Worm (Caenorhabditis elegans) whole organism, L1 larva: ENCODE measurements around the gene ekl-5.

Source experiments
- C04F5.9 ChIP-seq: sonication (generic microtip); optimal IDR thresholded peaks from 2 replicates; lab custom pipeline; 2016; ENCODE audit warnings: missing genetic modification characterization, missing compliant biosample characterization
- C16A3.4 ChIP-seq: fragments of 150-350 bp; optimal IDR thresholded peaks from 2 replicates; lab custom pipeline; 2014; ENCODE audit warnings: missing biosample characterization, missing genetic modification characterization
- C34B4.2 ChIP-seq: sonication (generic microtip); optimal IDR thresholded peaks from 2 replicates; lab custom pipeline; 2017; ENCODE audit warnings: mild to moderate bottlenecking, missing genetic modification characterization, missing compliant biosample characterization
- F16B12.6 ChIP-seq: fragments of 150-350 bp; optimal IDR thresholded peaks from 2 replicates; lab custom pipeline; 2014; ENCODE audit warnings: missing biosample characterization, missing genetic modification characterization
- Y116A8C.19 ChIP-seq: sonication (generic microtip); optimal IDR thresholded peaks from 2 replicates; lab custom pipeline; 2016; ENCODE audit warnings: missing compliant biosample characterization, missing genetic modification characterization, borderline replicate concordance
- aha-1 ChIP-seq: fragments of 150-350 bp; optimal IDR thresholded peaks from 2 replicates; lab custom pipeline; 2014; ENCODE audit warnings: missing biosample characterization, missing genetic modification characterization
- alr-1 ChIP-seq: fragments of 200-800 bp; sonication (Bioruptor generic); optimal IDR thresholded peaks from 2 replicates; lab custom pipeline; 2018; ENCODE audit warnings: borderline replicate concordance, mild to moderate bottlenecking, missing genetic modification characterization, missing compliant biosample characterization
- aly-2 ChIP-seq: fragments of 150-350 bp; optimal IDR thresholded peaks from 2 replicates; lab custom pipeline; 2014; ENCODE audit warnings: missing biosample characterization, missing genetic modification characterization
- ama-1 ChIP-seq: fragments of 150-350 bp; optimal IDR thresholded peaks from 2 replicates; lab custom pipeline; 2014
- blmp-1 ChIP-seq: fragments of 150-350 bp; optimal IDR thresholded peaks from 2 replicates; lab custom pipeline; 2014; ENCODE audit warnings: missing biosample characterization, missing genetic modification characterization
- ceh-63 ChIP-seq: fragments of 200-800 bp; sonication (Bioruptor generic); optimal IDR thresholded peaks from 2 replicates; lab custom pipeline; 2018; ENCODE audit warnings: mild to moderate bottlenecking, missing genetic modification characterization, missing compliant biosample characterization
- dsc-1 ChIP-seq: sonication (generic microtip); optimal IDR thresholded peaks from 2 replicates; lab custom pipeline; 2016; ENCODE audit warnings: mild to moderate bottlenecking, missing genetic modification characterization, missing compliant biosample characterization
- efl-3 ChIP-seq: fragments of 200-800 bp; sonication (Bioruptor generic); optimal IDR thresholded peaks from 2 replicates; lab custom pipeline; 2018; ENCODE audit warnings: mild to moderate bottlenecking, missing genetic modification characterization, missing compliant biosample characterization
- egl-13 ChIP-seq: sonication (generic microtip); optimal IDR thresholded peaks from 2 replicates; lab custom pipeline; 2016; ENCODE audit warnings: missing genotype, missing genetic modification reagents, missing genetic modification characterization, missing compliant biosample characterization
- egl-27 ChIP-seq, 2 experiments: fragments of 150-350 bp in 1 of 2; sonication (generic microtip); optimal IDR thresholded peaks; 3 replicates each; lab custom pipeline; 2017 to 2018; ENCODE audit warnings: missing biosample characterization in 2 of 2, missing genetic modification characterization in 2 of 2, missing genetic modification reagents in 2 of 2
- elt-2 ChIP-seq: sonication (generic microtip); optimal IDR thresholded peaks from 2 replicates; lab custom pipeline; 2016; ENCODE audit warnings: missing genetic modification characterization, mild to moderate bottlenecking, inconsistent platforms, missing compliant biosample characterization, missing genetic modification reagents
- fos-1 ChIP-seq: fragments of 150-350 bp; optimal IDR thresholded peaks from 2 replicates; lab custom pipeline; 2014; ENCODE audit warnings: missing biosample characterization, missing genetic modification characterization
- grh-1 ChIP-seq: fragments of 200-800 bp; sonication (Bioruptor generic); IDR thresholded peaks from 2 replicates; pipeline ENCODE4 v1.3.6; 2022; ENCODE audit warnings: missing genetic modification reagents, missing genetic modification characterization, missing compliant biosample characterization
- hlh-17 ChIP-seq: fragments of 200-800 bp; sonication (Bioruptor generic); optimal IDR thresholded peaks from 2 replicates; lab custom pipeline; 2018; ENCODE audit warnings: missing genetic modification characterization, mild to moderate bottlenecking, missing compliant biosample characterization, moderate library complexity, borderline replicate concordance
- irx-1 ChIP-seq: sonication (generic microtip); optimal IDR thresholded peaks from 2 replicates; lab custom pipeline; 2016; ENCODE audit warnings: missing genetic modification characterization, missing compliant biosample characterization
- isw-1 ChIP-seq: fragments of 200-800 bp; sonication (Bioruptor generic); IDR thresholded peaks from 2 replicates; pipeline ENCODE4 v1.3.6; 2022; ENCODE audit warnings: missing genetic modification characterization, missing compliant biosample characterization
- jun-1 ChIP-seq: fragments of 150-350 bp; optimal IDR thresholded peaks from 2 replicates; lab custom pipeline; 2014; ENCODE audit warnings: missing biosample characterization, missing genetic modification reagents, missing genetic modification characterization
- lin-13 ChIP-seq: fragments of 150-350 bp; optimal IDR thresholded peaks from 2 replicates; lab custom pipeline; 2014; ENCODE audit warnings: missing biosample characterization, missing genetic modification reagents, missing genetic modification characterization
- lin-14 ChIP-seq: fragments of 200-800 bp; sonication (Bioruptor generic); optimal IDR thresholded peaks from 2 replicates; lab custom pipeline; 2018; ENCODE audit warnings: mild to moderate bottlenecking, missing genetic modification characterization, moderate library complexity, missing compliant biosample characterization
- lin-35 ChIP-seq, 2 experiments: fragments of 150-350 bp; optimal IDR thresholded peaks; 2 replicates each; lab custom pipeline; 2014; ENCODE audit warnings: missing biosample characterization in 2 of 2, missing genetic modification characterization in 2 of 2, missing genetic modification reagents in 2 of 2
- lin-39 ChIP-seq: fragments of 150-350 bp; optimal IDR thresholded peaks from 2 replicates; lab custom pipeline; 2014; ENCODE audit warnings: missing biosample characterization, missing genetic modification reagents, missing genetic modification characterization
- mep-1 ChIP-seq: fragments of 150-350 bp; optimal IDR thresholded peaks from 2 replicates; lab custom pipeline; 2014; ENCODE audit warnings: missing biosample characterization, missing genetic modification characterization
- nhr-19 ChIP-seq: fragments of 200-800 bp; sonication (Bioruptor generic); conservative IDR thresholded peaks from 2 replicates; pipeline ENCODE4 v1.3.6; 2022; ENCODE audit warnings: missing genetic modification characterization, missing compliant biosample characterization
- nhr-237 ChIP-seq: fragments of 150-350 bp; optimal IDR thresholded peaks from 2 replicates; lab custom pipeline; 2014; ENCODE audit warnings: missing biosample characterization, missing genetic modification characterization
- nhr-47 ChIP-seq: sonication (generic microtip); optimal IDR thresholded peaks from 2 replicates; lab custom pipeline; 2016; ENCODE audit warnings: mild to moderate bottlenecking, missing genetic modification characterization, moderate library complexity, missing compliant biosample characterization
- nhr-77 ChIP-seq: fragments of 150-350 bp; optimal IDR thresholded peaks from 2 replicates; lab custom pipeline; 2014; ENCODE audit warnings: missing biosample characterization, missing genetic modification characterization
- nhr-84 ChIP-seq: sonication (generic microtip); optimal IDR thresholded peaks from 2 replicates; lab custom pipeline; 2017; ENCODE audit warnings: missing biosample characterization, missing genetic modification characterization
- nhr-85 ChIP-seq: sonication (generic microtip); peaks from one replicate; lab custom pipeline; 2016; ENCODE audit warnings: missing genetic modification characterization, inconsistent platforms, missing compliant biosample characterization
- pqm-1 ChIP-seq: sonication (generic microtip); optimal IDR thresholded peaks from 3 replicates; lab custom pipeline; 2017; ENCODE audit warnings: missing biosample characterization, missing genetic modification characterization
- skn-1 ChIP-seq: fragments of 150-350 bp; optimal IDR thresholded peaks from 2 replicates; lab custom pipeline; 2014; ENCODE audit warnings: missing biosample characterization, missing genetic modification characterization
- swsn-7 ChIP-seq: sonication (generic microtip); optimal IDR thresholded peaks from 2 replicates; lab custom pipeline; 2016; ENCODE audit warnings: missing genetic modification characterization, missing compliant biosample characterization
- tbx-2 ChIP-seq: sonication (generic microtip); optimal IDR thresholded peaks from 2 replicates; lab custom pipeline; 2016; ENCODE audit warnings: missing genetic modification characterization, missing compliant biosample characterization
- tlp-1 ChIP-seq: fragments of 150-350 bp; optimal IDR thresholded peaks from 2 replicates; lab custom pipeline; 2014; ENCODE audit warnings: missing biosample characterization, missing genetic modification characterization
- unc-30 ChIP-seq: sonication (generic microtip); optimal IDR thresholded peaks from 2 replicates; lab custom pipeline; 2017; ENCODE audit warnings: missing biosample characterization, missing genetic modification characterization
- zip-4 ChIP-seq: fragments of 200-800 bp; sonication (Bioruptor generic); optimal IDR thresholded peaks from 2 replicates; lab custom pipeline; 2018; ENCODE audit warnings: mild to moderate bottlenecking, missing genetic modification characterization, moderate library complexity, missing compliant biosample characterization

The ekl-5 gene

ce11 chrX:13917121-13917755 is at the start of gene ekl-5 (continued):
- TF ChIP-seq swsn-7 (tag; lab: Kevin White, UChicago) (peak; percentile 47), alr-1 (tag; lab: Kevin White, UChicago) (no peak), Y116A8C.19 (tag; lab: Kevin White, UChicago) (no peak), dsc-1 (peak; percentile 5), nhr-47 (tag; lab: Kevin White, UChicago) (peak; percentile 50), ceh-63 (no peak), egl-13 (tag; lab: Kevin White, UChicago) (no peak), aly-2 (tag; lab: Kevin White, UChicago) (no peak), lin-13 (no peak), tbx-2 (peak; percentile 43), irx-1 (tag; lab: Kevin White, UChicago) (no peak), nhr-77 (tag; lab: Kevin White, UChicago) (no peak), efl-3 (GFP tag; lab: Kevin White, UChicago) (no peak), tlp-1 (no peak)

- TF ChIP-seq nhr-19 (GFP tag; lab: Robert Waterston, UW) (no peak), C34B4.2 (tag; lab: Kevin White, UChicago) (no peak), zip-4 (GFP tag; lab: Kevin White, UChicago) (no peak), C04F5.9 (tag; lab: Kevin White, UChicago) (no peak), fos-1 (tag; lab: Kevin White, UChicago) (no peak), skn-1 (tag; lab: Kevin White, UChicago) (no peak), F16B12.6 (tag; lab: Kevin White, UChicago) (no peak), irx-1 (tag; lab: Kevin White, UChicago) (no peak), unc-30 (tag; lab: Kevin White, UChicago) (no peak), grh-1 (GFP tag; lab: Robert Waterston, UW) (no peak), nhr-237 (tag; lab: Kevin White, UChicago) (no peak), lin-39 (tag; lab: Kevin White, UChicago) (no peak)
These were observed 46.2 kb upstream of the ekl-5 start, which contains the start of gene F48F7.3 for ce11 chrX:13963203-13963602. F48F7.3 (plus strand) TSS chrX:13963503.

ce11 chrX:13959849-13960248 is 42.9 kb upstream of the ekl-5 start, which contains the start of gene syx-2:
syx-2 (plus strand) TSS chrX:13960149.
- peak; percentile 4 for TF ChIP-seq nhr-85 (tag; lab: Kevin White, UChicago)
- no peak for TF ChIP-seq dsc-1
- TF ChIP-seq C16A3.4 = no peak
- TF ChIP-seq blmp-1 (tag; lab: Kevin White, UChicago) = no peak
- no peak for TF ChIP-seq pqm-1 (tag; lab: Kevin White, UChicago)

- TF ChIP-seq lin-35 (GFP tag; optimal IDR thresholded peaks at IDR 0.05; lab: Kevin White, UChicago) (peak in 1 of 2 experiments; percentile 5), elt-2 (tag; lab: Kevin White, UChicago) (peak; percentile 31), ama-1 (lab: Kevin White, UChicago) (no peak)
These were observed 42.4 kb upstream of the ekl-5 start for ce11 chrX:13959383-13959782.

ce11 chrX:13958451-13958850 is 41.5 kb upstream of the ekl-5 start:
- TF ChIP-seq aha-1 (tag; lab: Kevin White, UChicago) (no peak), egl-27 (tag; optimal IDR thresholded peaks at IDR 0.05; lab: Kevin White, UChicago) (no peak), tbx-2 (peak; percentile 1), lin-35 (GFP tag; optimal IDR thresholded peaks at IDR 0.05; lab: Kevin White, UChicago) (no peak), nhr-47 (tag; lab: Kevin White, UChicago) (no peak), tlp-1 (no peak), lin-14 (GFP tag; lab: Kevin White, UChicago) (peak; percentile 16), hlh-17 (no peak), skn-1 (tag; lab: Kevin White, UChicago) (peak; percentile 11), mep-1 (tag; lab: Kevin White, UChicago) (no peak), isw-1 (GFP tag; lab: Robert Waterston, UW) (no peak), jun-1 (peak; percentile 17), nhr-84 (tag; lab: Kevin White, UChicago) (no peak)
